Worm (Caenorhabditis elegans) whole organism, mixed stage, embryonic: ENCODE measurements around the gene nhr-182.

Source experiments
- bed-3 ChIP-seq: fragments of 200-800 bp; sonication (Bioruptor generic); optimal IDR thresholded peaks from 3 replicates; lab custom pipeline; 2018; ENCODE audit warnings: mild to moderate bottlenecking, missing genetic modification characterization, moderate library complexity, missing compliant biosample characterization
- ceh-83 ChIP-seq: fragments of 200-800 bp; sonication (Bioruptor generic); optimal IDR thresholded peaks from 2 replicates; lab custom pipeline; 2018; ENCODE audit warnings: mild to moderate bottlenecking, missing genetic modification characterization, missing compliant biosample characterization
- nhr-2 ChIP-seq: fragments of 150-350 bp; optimal IDR thresholded peaks from 2 replicates; lab custom pipeline; 2014; ENCODE audit warnings: missing biosample characterization, missing genetic modification characterization
- sem-2 ChIP-seq: fragments of 200-800 bp; sonication (Bioruptor generic); optimal IDR thresholded peaks from 2 replicates; lab custom pipeline; 2018; ENCODE audit warnings: mild to moderate bottlenecking, missing genetic modification characterization, missing compliant biosample characterization
- snpc-4 ChIP-seq: fragments of 150-350 bp; optimal IDR thresholded peaks from 2 replicates; lab custom pipeline; 2014; ENCODE audit warnings: missing biosample characterization, missing genetic modification characterization
- unc-39 ChIP-seq: fragments of 150-350 bp; optimal IDR thresholded peaks from 2 replicates; lab custom pipeline; 2014; ENCODE audit warnings: missing biosample characterization, missing genetic modification characterization

DNA sequence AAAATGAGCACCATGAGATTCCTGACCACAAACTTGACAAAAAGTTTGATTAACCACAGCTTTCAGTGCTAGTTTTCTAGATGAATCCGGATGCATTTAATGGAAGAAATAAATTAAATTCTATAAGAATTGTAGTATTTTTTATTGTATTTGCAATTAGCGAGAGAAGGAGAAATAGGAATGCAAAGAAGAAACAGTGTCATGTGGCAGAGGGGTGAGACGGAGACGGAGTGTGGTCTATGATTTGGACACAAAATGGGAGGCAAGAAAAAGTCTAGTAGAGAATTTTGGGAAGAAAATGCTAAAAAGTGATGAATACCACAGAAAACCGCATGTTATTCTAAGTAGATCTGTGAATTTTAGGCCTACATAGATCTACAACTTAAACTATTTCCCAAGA lies 18.3 kb upstream of the nhr-182 start, which contains the start of gene nhr-59:
- TF ChIP-seq nhr-2 (tag; lab: Kevin White, UChicago) (no peak), ceh-83 (GFP tag; lab: Kevin White, UChicago) (no peak), snpc-4 (tag; lab: Kevin White, UChicago) (no peak), bed-3 (GFP tag; lab: Kevin White, UChicago) (no peak), sem-2 (no peak), unc-39 (tag; lab: Kevin White, UChicago) (no peak)
